Fruit fly (Drosophila melanogaster): Measurements from ENCODE around the gene RpL34a.

RpL34a gene

dm6 chr3R:26042131-26042885 is 16.8 kb downstream of the RpL34a start (continued):
- TF ChIP-seq Tbp (GFP tag; optimal IDR thresholded peaks at IDR 0.05) (no peak), MTF-1 (GFP tag; optimal IDR thresholded peaks at IDR 0.05; ENCODE audit: borderline replicate concordance) (peak; percentile 87), CG6654 (GFP tag; optimal IDR thresholded peaks at IDR 0.05) (peak; percentile 89), CG17359 (tag; optimal IDR thresholded peaks at IDR 0.05) (peak; percentile 96), trem (tag; optimal IDR thresholded peaks at IDR 0.05) (peak; percentile 87), Pdp1 (GFP tag; optimal IDR thresholded peaks at IDR 0.05) (peak; percentile 96 to 97), CG8388 (GFP tag; optimal IDR thresholded peaks at IDR 0.05) (peak; percentile 95), bcd (GFP tag; optimal IDR thresholded peaks at IDR 0.05) (peak; percentile 96), Max (GFP tag; optimal IDR thresholded peaks at IDR 0.05) (peak; percentile 96), CG10321 (GFP tag; IDR thresholded peaks at IDR 0.05) (peak; percentile 82), ato (GFP tag; IDR thresholded peaks at IDR 0.05; ENCODE audit: partially characterized antibody) (no peak), CG8089 (GFP tag; optimal IDR thresholded peaks at IDR 0.05) (peak; percentile 97), cas (GFP tag; IDR thresholded peaks at IDR 0.05) (peak; percentile 88), az2 (GFP tag; optimal IDR thresholded peaks at IDR 0.05) (peak; percentile 97), Asciz (GFP tag; optimal IDR thresholded peaks at IDR 0.05) (peak; percentile 92), toy (GFP tag; IDR thresholded peaks at IDR 0.05) (peak; percentile 87), twi (tag; optimal IDR thresholded peaks at IDR 0.05) (peak; percentile 83), gsb-n (tag; optimal IDR thresholded peaks at IDR 0.05) (peak; percentile 93), crol (GFP tag; IDR thresholded peaks at IDR 0.05) (peak; percentile 65), dan (GFP tag; IDR thresholded peaks at IDR 0.05) (peak; percentile 83), tin (GFP tag; optimal IDR thresholded peaks at IDR 0.05) (peak; percentile 97), Ssrp (tag; optimal IDR thresholded peaks at IDR 0.05) (peak; percentile 96), CG43689 (GFP tag; IDR thresholded peaks at IDR 0.05) (peak; percentile 95), nerfin-2 (GFP tag; IDR thresholded peaks at IDR 0.05; ENCODE audit: partially characterized antibody) (no peak), pzg (GFP tag; optimal IDR thresholded peaks at IDR 0.05) (peak; percentile 33), Med (GFP tag) (peak; percentile 100), dmrt99B (tag; optimal IDR thresholded peaks at IDR 0.05) (peak; percentile 95), sisA (GFP tag; IDR thresholded peaks at IDR 0.05) (peak; percentile 96), CG9932 (GFP tag; IDR thresholded peaks at IDR 0.05) (peak; percentile 96), Dbx (GFP tag; IDR thresholded peaks at IDR 0.05) (peak; percentile 95), Nf-YB (GFP tag; optimal IDR thresholded peaks at IDR 0.05) (peak; percentile 81), CG12769 (tag; optimal IDR thresholded peaks at IDR 0.05) (peak; percentile 97), salm (tag; optimal IDR thresholded peaks at IDR 0.05) (peak; percentile 85), lmd (GFP tag; IDR thresholded peaks at IDR 0.05) (peak; percentile 97), Fer3 (tag; optimal IDR thresholded peaks at IDR 0.05) (peak; percentile 95), pfk (GFP tag; optimal IDR thresholded peaks at IDR 0.05) (peak; percentile 9), HLH3B (GFP tag; IDR thresholded peaks at IDR 0.05) (peak; percentile 96), Hr78 (GFP tag; optimal IDR thresholded peaks at IDR 0.05) (peak in 1 of 2 experiments; percentile 82), shn (GFP tag; optimal IDR thresholded peaks at IDR 0.05) (peak; percentile 97), NfI (GFP tag; optimal IDR thresholded peaks at IDR 0.05) (peak; percentile 96), ssp (GFP tag; IDR thresholded peaks at IDR 0.05) (peak; percentile 89), CG5245 (GFP tag; optimal IDR thresholded peaks at IDR 0.05) (peak; percentile 96), wek (GFP tag; optimal IDR thresholded peaks at IDR 0.05) (peak; percentile 85), hbn (GFP tag; IDR thresholded peaks at IDR 0.05; ENCODE audit: partially characterized antibody) (no peak), CG10431 (GFP tag; optimal IDR thresholded peaks at IDR 0.05) (peak; percentile 77), CG16815 (GFP tag; optimal IDR thresholded peaks at IDR 0.05) (peak; percentile 93), Gug (GFP tag; IDR thresholded peaks at IDR 0.05) (peak; percentile 98), inv (GFP tag; IDR thresholded peaks at IDR 0.05; ENCODE audit: partially characterized antibody) (no peak)
